Worm (Caenorhabditis elegans) whole organism, late embryonic: ENCODE measurements around the gene mdt-27.

Source experiments
- F13H6.1 ChIP-seq: sonication (generic microtip); optimal IDR thresholded peaks from 2 replicates; lab custom pipeline; 2016; ENCODE audit warnings: missing genetic modification characterization, missing compliant biosample characterization
- ceh-14 ChIP-seq: sonication (generic microtip); optimal IDR thresholded peaks from 2 replicates; lab custom pipeline; 2016; ENCODE audit warnings: missing genotype, missing genetic modification characterization, missing compliant biosample characterization
- ceh-22 ChIP-seq: sonication (generic microtip); optimal IDR thresholded peaks from 2 replicates; lab custom pipeline; 2017; ENCODE audit warnings: missing biosample characterization, missing genetic modification characterization
- fkh-10 ChIP-seq: fragments of 150-350 bp; optimal IDR thresholded peaks from 2 replicates; lab custom pipeline; 2014; ENCODE audit warnings: missing biosample characterization, missing genetic modification reagents, missing genetic modification characterization
- hlh-8 ChIP-seq: sonication (generic microtip); optimal IDR thresholded peaks from 2 replicates; lab custom pipeline; 2016; ENCODE audit warnings: missing genotype, missing genetic modification characterization, missing compliant biosample characterization
- nfya-1 ChIP-seq: sonication (generic microtip); optimal IDR thresholded peaks from 2 replicates; lab custom pipeline; 2017; ENCODE audit warnings: missing genetic modification characterization, mild to moderate bottlenecking, missing compliant biosample characterization, antibody characterized with exemption, moderate library complexity
- nhr-11 ChIP-seq: fragments of 150-350 bp; optimal IDR thresholded peaks from 2 replicates; lab custom pipeline; 2014; ENCODE audit warnings: missing biosample characterization, missing genetic modification characterization
- pag-3 ChIP-seq: sonication (generic microtip); optimal IDR thresholded peaks from 2 replicates; lab custom pipeline; 2016; ENCODE audit warnings: missing compliant biosample characterization, missing genetic modification characterization, borderline replicate concordance
- pros-1 ChIP-seq: fragments of 150-350 bp; optimal IDR thresholded peaks from 2 replicates; lab custom pipeline; 2014; ENCODE audit warnings: missing biosample characterization, missing genetic modification reagents, missing genetic modification characterization
- rnt-1 ChIP-seq: sonication (generic microtip); optimal IDR thresholded peaks from 2 replicates; lab custom pipeline; 2016; ENCODE audit warnings: missing genetic modification characterization, missing compliant biosample characterization

DNA sequence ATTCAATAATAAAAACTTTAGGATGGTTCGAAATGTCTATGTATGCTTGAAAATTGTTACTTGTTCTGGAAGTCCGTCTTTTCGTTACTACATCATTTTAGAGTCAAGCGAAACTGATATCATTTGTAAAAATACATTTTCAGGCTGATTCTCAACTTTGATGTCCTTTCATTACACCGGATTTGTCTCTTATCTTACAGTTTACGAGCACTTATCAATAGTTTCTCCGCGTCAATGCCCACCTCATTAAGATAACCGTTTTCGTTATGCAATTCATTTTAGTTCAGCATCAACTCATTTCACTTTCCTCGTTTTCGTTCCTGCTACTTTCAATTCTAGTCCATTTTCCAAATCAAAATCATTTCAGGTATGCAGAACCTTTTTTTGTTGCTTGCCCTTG lies 10.7 kb downstream of the mdt-27 start, which contains the start of gene asp-2:
- TF ChIP-seq nhr-11, result no peak
- no peak for TF ChIP-seq pag-3 (tag; lab: Kevin White, UChicago)
- no peak for TF ChIP-seq nfya-1 (tag; lab: Kevin White, UChicago)
- no peak for TF ChIP-seq pros-1 (tag; lab: Kevin White, UChicago)
- no peak for TF ChIP-seq fkh-10 (GFP tag; lab: Kevin White, UChicago)
- TF ChIP-seq ceh-14 (tag; lab: Kevin White, UChicago), result no peak
- no peak for TF ChIP-seq rnt-1 (tag; lab: Kevin White, UChicago)
- TF ChIP-seq F13H6.1, result no peak
- no peak for TF ChIP-seq ceh-22
- no peak for TF ChIP-seq hlh-8 (tag; lab: Kevin White, UChicago)
